Worm (Caenorhabditis elegans): ENCODE results near the gene cal-3.

- no peak for TF ChIP-seq dao-5 (tag; optimal IDR thresholded peaks at IDR 0.05)
- TF ChIP-seq him-1 (tag; optimal IDR thresholded peaks at IDR 0.05), result no peak
- TF ChIP-seq W03F9.2 (tag; optimal IDR thresholded peaks at IDR 0.05), result no peak
Observed at ce11 chrIV:3833778-3834177, 1.2 kb downstream of the cal-3 start.
